Worm (Caenorhabditis elegans) whole organism, L1 larva: ENCODE data around the gene ant-1.4.

Source experiments
- lin-35 ChIP-seq, 2 experiments: fragments of 150-350 bp; optimal IDR thresholded peaks; 2 replicates each; lab custom pipeline; 2014; ENCODE audit warnings: missing biosample characterization in 2 of 2, missing genetic modification characterization in 2 of 2, missing genetic modification reagents in 2 of 2
- nhr-12 ChIP-seq: sonication (generic microtip); optimal IDR thresholded peaks from 2 replicates; lab custom pipeline; 2017; ENCODE audit warnings: missing biosample characterization, missing genetic modification characterization
- nhr-19 ChIP-seq: fragments of 200-800 bp; sonication (Bioruptor generic); conservative IDR thresholded peaks from 2 replicates; pipeline ENCODE4 v1.3.6; 2022; ENCODE audit warnings: missing genetic modification characterization, missing compliant biosample characterization
- swsn-7 ChIP-seq: sonication (generic microtip); optimal IDR thresholded peaks from 2 replicates; lab custom pipeline; 2016; ENCODE audit warnings: missing genetic modification characterization, missing compliant biosample characterization

DNA sequence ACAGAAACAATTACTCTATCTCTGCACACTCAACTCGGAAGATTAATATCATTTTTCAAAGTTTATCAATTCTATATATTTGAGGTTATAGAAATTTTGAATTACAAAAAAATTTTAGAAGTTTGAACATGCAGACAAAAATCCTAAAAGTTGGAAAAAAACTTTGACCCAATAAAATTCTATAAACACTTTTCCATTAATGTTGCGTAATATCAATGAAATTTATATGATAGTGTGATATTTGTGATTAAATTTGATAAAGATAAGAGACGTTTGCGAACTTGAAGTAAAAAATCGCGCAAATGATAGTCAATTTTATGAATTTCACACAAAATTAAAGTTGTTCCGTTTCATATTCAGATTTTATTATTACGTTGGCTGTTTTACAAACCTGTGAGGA lies 6.0 kb downstream of the ant-1.4 start:
- no peak for TF ChIP-seq swsn-7 (tag; lab: Kevin White, UChicago)
- no peak for TF ChIP-seq nhr-19 (GFP tag; lab: Robert Waterston, UW)
- no peak for TF ChIP-seq lin-35 (GFP tag; optimal IDR thresholded peaks at IDR 0.05; lab: Kevin White, UChicago)
- no peak for TF ChIP-seq nhr-12 (tag; lab: Kevin White, UChicago)
